Fruit fly (Drosophila melanogaster): ENCODE measurements around the gene Cwc25.

Cwc25 gene

dm6 chr2L:2731370-2732138, 13.3 kb upstream of the Cwc25 start:
- TF ChIP-seq EcR (GFP tag; optimal IDR thresholded peaks at IDR 0.05), result no peak

dm6 chr2L:2732139-2732830, 12.6 kb upstream of the Cwc25 start:
- no peak for TF ChIP-seq pan (optimal IDR thresholded peaks at IDR 0.05)
- TF ChIP-seq psq (optimal IDR thresholded peaks at IDR 0.05), result no peak
- TF ChIP-seq CG8478 (optimal IDR thresholded peaks at IDR 0.05), result no peak

dm6 chr2L:2734215-2734614, 10.7 kb upstream of the Cwc25 start:
- TF ChIP-seq EcR (GFP tag; optimal IDR thresholded peaks at IDR 0.05), result no peak

- no peak for TF ChIP-seq Dll (optimal IDR thresholded peaks at IDR 0.05)
- no peak for TF ChIP-seq psq (optimal IDR thresholded peaks at IDR 0.05)
- TF ChIP-seq CG8478 (optimal IDR thresholded peaks at IDR 0.05), result no peak
- TF ChIP-seq pan (optimal IDR thresholded peaks at IDR 0.05), result no peak
- TF ChIP-seq EcR (GFP tag; optimal IDR thresholded peaks at IDR 0.05), result no peak
- TF ChIP-seq usp (GFP tag; optimal IDR thresholded peaks at IDR 0.05), result no peak
These were observed 10.0 kb upstream of the Cwc25 start for dm6 chr2L:2734946-2735345.

dm6 chr2L:2735539-2735938, 9.4 kb upstream of the Cwc25 start:
- TF ChIP-seq psq (optimal IDR thresholded peaks at IDR 0.05), result no peak
- TF ChIP-seq CG8478 (optimal IDR thresholded peaks at IDR 0.05), result no peak
- no peak for TF ChIP-seq usp (GFP tag; optimal IDR thresholded peaks at IDR 0.05)

- TF ChIP-seq CG8478 (optimal IDR thresholded peaks at IDR 0.05) (no peak), Dll (optimal IDR thresholded peaks at IDR 0.05) (no peak), EcR (GFP tag; optimal IDR thresholded peaks at IDR 0.05) (no peak), usp (GFP tag; optimal IDR thresholded peaks at IDR 0.05) (no peak), psq (optimal IDR thresholded peaks at IDR 0.05) (no peak), pan (optimal IDR thresholded peaks at IDR 0.05) (no peak)
These were observed 7.3 kb upstream of the Cwc25 start for dm6 chr2L:2737561-2737960.

dm6 chr2L:2739820-2740230, 5.1 kb upstream of the Cwc25 start, which contains the start of gene Hrs:
TSS of gene Hrs (plus strand) at chr2L:2739986.
- TF ChIP-seq EcR (GFP tag; optimal IDR thresholded peaks at IDR 0.05) (no peak), pan (optimal IDR thresholded peaks at IDR 0.05) (no peak), psq (optimal IDR thresholded peaks at IDR 0.05) (no peak), usp (GFP tag; optimal IDR thresholded peaks at IDR 0.05) (no peak), CG8478 (optimal IDR thresholded peaks at IDR 0.05) (no peak)

dm6 chr2L:2748480-2749143, 3.7 kb downstream of the Cwc25 start:
- TF ChIP-seq EcR (GFP tag; optimal IDR thresholded peaks at IDR 0.05) (no peak), psq (optimal IDR thresholded peaks at IDR 0.05) (no peak), pan (optimal IDR thresholded peaks at IDR 0.05) (no peak), CG8478 (optimal IDR thresholded peaks at IDR 0.05) (no peak), Dll (optimal IDR thresholded peaks at IDR 0.05) (no peak), usp (GFP tag; optimal IDR thresholded peaks at IDR 0.05) (no peak)

- no peak for TF ChIP-seq pan (optimal IDR thresholded peaks at IDR 0.05)
- peak; percentile 15 for TF ChIP-seq Dll (optimal IDR thresholded peaks at IDR 0.05)
These were observed 4.4 kb downstream of the Cwc25 start for dm6 chr2L:2749144-2749766.

dm6 chr2L:2750337-2751084, 5.6 kb downstream of the Cwc25 start:
- TF ChIP-seq CG8478 (optimal IDR thresholded peaks at IDR 0.05) (no peak), EcR (GFP tag; optimal IDR thresholded peaks at IDR 0.05) (no peak), usp (GFP tag; optimal IDR thresholded peaks at IDR 0.05) (no peak), psq (optimal IDR thresholded peaks at IDR 0.05) (no peak), Dll (optimal IDR thresholded peaks at IDR 0.05) (no peak), pan (optimal IDR thresholded peaks at IDR 0.05) (no peak)

dm6 chr2L:2751085-2751710, 6.3 kb downstream of the Cwc25 start:
- TF ChIP-seq EcR (GFP tag; optimal IDR thresholded peaks at IDR 0.05) (no peak), Dll (optimal IDR thresholded peaks at IDR 0.05) (peak; percentile 32)

dm6 chr2L:2751904-2752459, 7.1 kb downstream of the Cwc25 start, which contains the start of gene Bacc:
TSS of gene Bacc (plus strand) at chr2L:2752445.
- TF ChIP-seq usp (GFP tag; optimal IDR thresholded peaks at IDR 0.05) (no peak), psq (optimal IDR thresholded peaks at IDR 0.05) (no peak), CG8478 (optimal IDR thresholded peaks at IDR 0.05) (no peak), Dll (optimal IDR thresholded peaks at IDR 0.05) (no peak), EcR (GFP tag; optimal IDR thresholded peaks at IDR 0.05) (no peak), pan (optimal IDR thresholded peaks at IDR 0.05) (no peak)

Measured in whole organism.